Worm (Caenorhabditis elegans): ENCODE data around the gene K09C8.9.

DNA sequence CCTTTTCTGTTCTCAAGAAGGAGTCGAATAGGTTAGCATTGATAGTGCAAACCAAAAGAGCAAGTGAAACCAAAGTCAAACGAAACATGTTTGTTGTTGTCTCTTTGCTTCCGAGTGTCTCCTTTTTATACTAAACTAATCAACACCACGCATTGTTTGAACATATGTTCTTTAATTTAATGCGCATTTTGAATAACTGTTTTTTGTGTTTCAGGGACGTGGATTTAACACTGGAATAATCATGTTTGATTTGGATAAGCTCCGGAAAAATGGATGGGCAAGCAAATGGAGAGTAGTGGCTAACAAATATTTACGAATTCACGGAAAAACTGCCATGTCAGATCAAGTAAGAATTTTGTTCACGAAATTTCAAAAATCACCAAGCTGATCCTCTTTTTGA lies at the start of gene K09C8.9:
- TF ChIP-seq efl-1 (GFP tag; optimal IDR thresholded peaks at IDR 0.05): no peak
- no peak for TF ChIP-seq ceh-79 (tag; optimal IDR thresholded peaks at IDR 0.05)
- TF ChIP-seq lin-54 (GFP tag; optimal IDR thresholded peaks at IDR 0.05): no peak
- TF ChIP-seq D2030.7 (GFP tag; IDR thresholded peaks at IDR 0.05): no peak
- TF ChIP-seq F22D6.2 (tag; optimal IDR thresholded peaks at IDR 0.05): no peak
- no peak for TF ChIP-seq F33H1.4 (GFP tag; IDR thresholded peaks at IDR 0.05)
- TF ChIP-seq fkh-3 (tag; optimal IDR thresholded peaks at IDR 0.05): no peak
- no peak for TF ChIP-seq pha-4 (tag; optimal IDR thresholded peaks at IDR 0.05)
- no peak for TF ChIP-seq snpc-4 (GFP tag; optimal IDR thresholded peaks at IDR 0.05)
- no peak for TF ChIP-seq snpc-4 (tag; optimal IDR thresholded peaks at IDR 0.05)
- no peak for TF ChIP-seq ets-4 (GFP tag; optimal IDR thresholded peaks at IDR 0.05)
- TF ChIP-seq cebp-1 (GFP tag; IDR thresholded peaks at IDR 0.05): no peak
- no peak for TF ChIP-seq cebp-1 (tag; optimal IDR thresholded peaks at IDR 0.05)
- TF ChIP-seq madf-6 (GFP tag; IDR thresholded peaks at IDR 0.05): no peak
- no peak for TF ChIP-seq ceh-27 (GFP tag; optimal IDR thresholded peaks at IDR 0.05)
- no peak for TF ChIP-seq sdz-38 (tag; optimal IDR thresholded peaks at IDR 0.05)

Data from whole organism, young adult.